Worm (Caenorhabditis elegans) whole organism, L2 larva: ENCODE results near the gene nas-24.

ENCODE experiments used
- C34F6.9 ChIP-seq: fragments of 150-350 bp; optimal IDR thresholded peaks from 2 replicates; lab custom pipeline; 2014; ENCODE audit warnings: missing biosample characterization, missing genetic modification characterization
- F13H6.1 ChIP-seq: sonication (generic microtip); optimal IDR thresholded peaks from 2 replicates; lab custom pipeline; 2016; ENCODE audit warnings: missing genetic modification characterization, missing compliant biosample characterization
- Y55F3AM.14 ChIP-seq: fragments of 200-800 bp; sonication (Bioruptor generic); optimal IDR thresholded peaks from 2 replicates; lab custom pipeline; 2018; ENCODE audit warnings: mild to moderate bottlenecking, missing genetic modification characterization, missing compliant biosample characterization
- ZK546.5 ChIP-seq: sonication (generic microtip); optimal IDR thresholded peaks from 2 replicates; lab custom pipeline; 2017; ENCODE audit warnings: missing biosample characterization, missing genetic modification characterization
- alr-1 ChIP-seq: fragments of 150-350 bp; optimal IDR thresholded peaks from 2 replicates; lab custom pipeline; 2014; ENCODE audit warnings: missing biosample characterization, missing genetic modification characterization
- aly-2 ChIP-seq: fragments of 150-350 bp; optimal IDR thresholded peaks from 2 replicates; lab custom pipeline; 2014; ENCODE audit warnings: missing biosample characterization, missing genetic modification characterization
- blmp-1 ChIP-seq: sonication (generic microtip); optimal IDR thresholded peaks from 2 replicates; lab custom pipeline; 2017; ENCODE audit warnings: missing genetic modification characterization, mild to moderate bottlenecking, missing compliant biosample characterization, antibody characterized with exemption, moderate library complexity; ENCODE audit not compliant: insufficient read depth
- ceh-82 ChIP-seq: fragments of 150-350 bp; optimal IDR thresholded peaks from 2 replicates; lab custom pipeline; 2014; ENCODE audit warnings: missing biosample characterization, missing genetic modification characterization
- crh-2 ChIP-seq: sonication (generic microtip); optimal IDR thresholded peaks from 2 replicates; lab custom pipeline; 2017; ENCODE audit warnings: missing biosample characterization, missing genetic modification characterization
- dmd-4 ChIP-seq: sonication (generic microtip); optimal IDR thresholded peaks from 2 replicates; lab custom pipeline; 2017; ENCODE audit warnings: missing biosample characterization, missing genetic modification characterization
- egl-27 ChIP-seq: sonication (generic microtip); optimal IDR thresholded peaks from 3 replicates; lab custom pipeline; 2017; ENCODE audit warnings: missing biosample characterization, missing genetic modification reagents, missing genetic modification characterization
- elt-1 ChIP-seq: fragments of 150-350 bp; optimal IDR thresholded peaks from 2 replicates; lab custom pipeline; 2014; ENCODE audit warnings: missing biosample characterization, missing genetic modification characterization
- elt-3 ChIP-seq: sonication (generic microtip); optimal IDR thresholded peaks from 2 replicates; lab custom pipeline; 2017; ENCODE audit warnings: missing biosample characterization, missing genetic modification characterization
- fos-1 ChIP-seq: fragments of 150-350 bp; optimal IDR thresholded peaks from 2 replicates; lab custom pipeline; 2014; ENCODE audit warnings: missing biosample characterization, missing genetic modification characterization
- gmeb-1 ChIP-seq: fragments of 150-350 bp; optimal IDR thresholded peaks from 2 replicates; lab custom pipeline; 2014; ENCODE audit warnings: missing biosample characterization, missing genetic modification characterization
- lin-11 ChIP-seq: fragments of 150-350 bp; sonication (generic microtip); optimal IDR thresholded peaks from 2 replicates; lab custom pipeline; 2014; ENCODE audit warnings: missing biosample characterization, missing genetic modification characterization, inconsistent platforms, mixed read lengths
- lin-13 ChIP-seq: fragments of 150-350 bp; optimal IDR thresholded peaks from 2 replicates; lab custom pipeline; 2014; ENCODE audit warnings: missing biosample characterization, missing genetic modification reagents, missing genetic modification characterization
- lsy-2 ChIP-seq, 2 experiments: fragments of 150-350 bp in 1 of 2; sonication (generic microtip) in 1 of 2; optimal IDR thresholded peaks; 2 replicates each; lab custom pipeline; 2014 to 2017; ENCODE audit warnings: missing biosample characterization in 2 of 2, missing genetic modification characterization in 2 of 2
- mdl-1 ChIP-seq, 2 experiments: fragments of 150-350 bp in 1 of 2; sonication (generic microtip) in 1 of 2; optimal IDR thresholded peaks; 2 replicates each; lab custom pipeline; 2017; ENCODE audit warnings: missing biosample characterization in 2 of 2, missing genetic modification characterization in 2 of 2
- nhr-10 ChIP-seq: sonication (generic microtip); optimal IDR thresholded peaks from 2 replicates; lab custom pipeline; 2017; ENCODE audit warnings: missing biosample characterization, missing genetic modification characterization
- nhr-11 ChIP-seq: fragments of 150-350 bp; optimal IDR thresholded peaks from 2 replicates; lab custom pipeline; 2014; ENCODE audit warnings: missing biosample characterization, missing genetic modification characterization
- nhr-12 ChIP-seq: fragments of 150-350 bp; optimal IDR thresholded peaks from 2 replicates; lab custom pipeline; 2014; ENCODE audit warnings: missing biosample characterization, missing genetic modification characterization
- nhr-21 ChIP-seq: fragments of 150-350 bp; optimal IDR thresholded peaks from 2 replicates; lab custom pipeline; 2014; ENCODE audit warnings: missing biosample characterization, missing genetic modification characterization
- nhr-25 ChIP-seq: fragments of 150-350 bp; sonication (generic microtip); optimal IDR thresholded peaks from 3 replicates; lab custom pipeline; 2014; ENCODE audit warnings: missing biosample characterization, missing genetic modification characterization
- nhr-6 ChIP-seq: fragments of 150-350 bp; optimal IDR thresholded peaks from 2 replicates; lab custom pipeline; 2014; ENCODE audit warnings: missing biosample characterization, missing genetic modification characterization
- nhr-77 ChIP-seq: fragments of 150-350 bp; optimal IDR thresholded peaks from 2 replicates; lab custom pipeline; 2014; ENCODE audit warnings: missing biosample characterization, missing genetic modification characterization
- peb-1 ChIP-seq: fragments of 150-350 bp; optimal IDR thresholded peaks from 2 replicates; lab custom pipeline; 2014; ENCODE audit warnings: missing biosample characterization, missing genetic modification characterization
- sem-4 ChIP-seq: fragments of 150-350 bp; optimal IDR thresholded peaks from 2 replicates; lab custom pipeline; 2014; ENCODE audit warnings: missing biosample characterization, missing genetic modification reagents, missing genetic modification characterization
- skn-1 ChIP-seq: sonication (generic microtip); optimal IDR thresholded peaks from 2 replicates; lab custom pipeline; 2017; ENCODE audit warnings: missing biosample characterization, missing genetic modification characterization
- sma-3 ChIP-seq: sonication (generic microtip); optimal IDR thresholded peaks from 2 replicates; lab custom pipeline; 2016; ENCODE audit warnings: missing genetic modification reagents, missing genetic modification characterization, missing compliant biosample characterization
- sma-9 ChIP-seq, 2 experiments: fragments of 150-350 bp in 1 of 2; sonication (generic microtip) in 1 of 2; optimal IDR thresholded peaks; 2 replicates each; lab custom pipeline; 2014 to 2016; ENCODE audit warnings: missing genetic modification characterization in 2 of 2, mild to moderate bottlenecking in 1 of 2, missing biosample characterization in 1 of 2, missing compliant biosample characterization in 1 of 2, missing genetic modification reagents in 1 of 2, moderate library complexity in 1 of 2
- snpc-4 ChIP-seq: fragments of 150-350 bp; optimal IDR thresholded peaks from 2 replicates; lab custom pipeline; 2014; ENCODE audit warnings: missing biosample characterization, missing genetic modification characterization
- unc-39 ChIP-seq: fragments of 150-350 bp; optimal IDR thresholded peaks from 2 replicates; lab custom pipeline; 2014; ENCODE audit warnings: missing biosample characterization, missing genetic modification characterization
- unc-55 ChIP-seq: fragments of 150-350 bp; sonication (generic microtip); optimal IDR thresholded peaks from 3 replicates; lab custom pipeline; 2014; ENCODE audit warnings: missing biosample characterization, missing genetic modification reagents, missing genetic modification characterization
- ztf-1 ChIP-seq: fragments of 200-800 bp; sonication (Bioruptor generic); conservative IDR thresholded peaks from 2 replicates; pipeline ENCODE4 v1.3.6; 2022; ENCODE audit warnings: missing genetic modification characterization, missing compliant biosample characterization
- ztf-11 ChIP-seq: sonication (generic microtip); optimal IDR thresholded peaks from 2 replicates; lab custom pipeline; 2017; ENCODE audit warnings: missing biosample characterization, missing genetic modification characterization
- ztf-4 ChIP-seq: fragments of 150-350 bp; optimal IDR thresholded peaks from 2 replicates; lab custom pipeline; 2014; ENCODE audit warnings: missing biosample characterization, missing genetic modification characterization

The nas-24 gene

DNA sequence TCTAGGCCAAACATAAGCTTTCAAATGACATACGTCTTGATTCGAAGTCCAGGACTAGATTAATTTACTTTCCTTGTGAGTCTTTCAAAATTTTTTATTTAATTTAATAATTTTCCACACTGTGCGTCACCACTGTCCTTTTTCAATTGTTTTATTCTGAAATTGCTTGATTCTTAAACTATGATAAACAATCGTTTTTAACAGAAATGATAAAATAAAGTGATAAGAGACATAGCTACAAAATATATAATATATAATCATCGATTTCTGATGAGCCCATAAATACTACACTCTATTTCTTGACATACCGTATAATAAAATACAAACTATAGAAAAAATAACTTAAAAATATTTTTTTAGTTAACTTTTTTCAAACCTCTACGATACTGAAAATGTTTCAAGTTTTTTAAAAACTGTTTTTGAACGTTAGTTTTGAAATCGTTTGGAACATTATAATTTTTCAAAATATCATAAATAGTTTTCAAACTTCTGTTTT, at the start of gene nas-24:
Gene nas-24, plus strand, starts transcription at position 446 of the 496 bp plus-strand sequence.
- peak; percentile 78 for TF ChIP-seq fos-1 (tag; lab: Kevin White, UChicago)
- no peak for TF ChIP-seq sem-4 (tag; lab: Kevin White, UChicago)

DNA sequence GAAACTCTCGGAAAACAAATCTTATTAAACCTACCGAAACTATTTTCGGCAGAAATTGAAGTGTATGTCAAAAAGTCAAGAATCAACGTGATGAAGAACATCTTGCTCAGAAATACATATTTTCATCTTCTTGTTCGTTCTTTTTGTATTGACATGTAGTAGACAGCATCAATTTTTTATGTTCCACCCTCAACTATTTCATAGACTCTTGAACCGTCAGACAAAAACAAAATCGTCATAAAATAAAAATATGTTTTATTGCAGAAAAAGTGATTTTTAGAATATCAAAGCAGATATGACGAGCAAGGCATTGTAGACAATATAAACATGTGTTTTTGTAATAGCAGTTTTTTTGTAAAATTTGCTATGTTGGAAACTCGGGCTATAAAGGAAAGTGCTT, 44.4 kb upstream of the nas-24 start, which contains the start of gene F35E12.2:
Gene F35E12.2, minus strand, starts transcription at position 101 of the 400 bp plus-strand sequence.
- TF ChIP-seq elt-3 (tag; lab: Kevin White, UChicago), result no peak
- TF ChIP-seq mdl-1 (tag; optimal IDR thresholded peaks at IDR 0.05; lab: Kevin White, UChicago), result no peak
- no peak for TF ChIP-seq blmp-1 (tag; lab: Kevin White, UChicago)
- no peak for TF ChIP-seq alr-1 (tag; lab: Kevin White, UChicago)
- no peak for TF ChIP-seq ztf-1 (GFP tag; lab: Robert Waterston, UW)
- TF ChIP-seq aly-2, result no peak
- no peak for TF ChIP-seq Y55F3AM.14 (GFP tag; lab: Kevin White, UChicago)

DNA sequence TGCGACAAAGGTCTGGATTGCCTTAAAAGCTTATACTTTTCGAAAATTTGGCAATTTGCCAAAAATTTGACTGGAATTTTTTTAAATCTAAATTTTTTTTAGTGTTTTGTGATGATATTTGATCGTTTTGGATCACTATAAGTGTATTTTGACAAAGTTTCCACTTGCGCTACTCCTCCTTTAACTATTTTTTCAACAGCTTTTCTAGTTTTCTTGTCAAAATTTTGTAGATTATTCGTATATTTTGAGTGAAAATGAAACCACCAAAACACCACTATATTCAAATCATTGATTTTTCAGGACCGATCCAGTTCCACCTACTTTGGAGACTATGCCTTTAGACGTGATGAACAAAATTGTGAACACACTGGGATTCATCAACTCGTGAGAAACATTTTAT, 43.6 kb upstream of the nas-24 start, which contains the start of gene fbxa-181:
Gene fbxa-181, plus strand, starts transcription at position 301 of the 400 bp plus-strand sequence.
- no peak for TF ChIP-seq F13H6.1 (tag; lab: Kevin White, UChicago)
- TF ChIP-seq ceh-82 (tag; lab: Kevin White, UChicago), result no peak
- TF ChIP-seq crh-2, result no peak
- TF ChIP-seq nhr-21 (tag; lab: Kevin White, UChicago), result no peak
- TF ChIP-seq fos-1 (tag; lab: Kevin White, UChicago), result no peak
- no peak for TF ChIP-seq nhr-10 (tag; lab: Kevin White, UChicago)
- TF ChIP-seq sma-3 (GFP tag; lab: Kevin White, UChicago), result no peak
- TF ChIP-seq Y55F3AM.14 (GFP tag; lab: Kevin White, UChicago), result no peak
- no peak for TF ChIP-seq nhr-25 (tag; lab: Kevin White, UChicago)
- no peak for TF ChIP-seq ztf-4 (tag; lab: Kevin White, UChicago)
- TF ChIP-seq peb-1 (tag; lab: Kevin White, UChicago), result no peak
- TF ChIP-seq snpc-4 (tag; lab: Kevin White, UChicago), result no peak
- TF ChIP-seq ztf-11, result no peak
- no peak for TF ChIP-seq unc-39 (tag; lab: Kevin White, UChicago)
- no peak for TF ChIP-seq nhr-12 (tag; lab: Kevin White, UChicago)
- TF ChIP-seq lsy-2 (tag; optimal IDR thresholded peaks at IDR 0.05; lab: Kevin White, UChicago), result no peak
- TF ChIP-seq egl-27 (tag; lab: Kevin White, UChicago), result no peak
- TF ChIP-seq blmp-1 (tag; lab: Kevin White, UChicago), result no peak
- TF ChIP-seq ZK546.5, result no peak
- TF ChIP-seq sma-9 (GFP tag; optimal IDR thresholded peaks at IDR 0.05; lab: Kevin White, UChicago), result no peak
- TF ChIP-seq sma-9 (tag; optimal IDR thresholded peaks at IDR 0.05; lab: Kevin White, UChicago), result no peak

DNA sequence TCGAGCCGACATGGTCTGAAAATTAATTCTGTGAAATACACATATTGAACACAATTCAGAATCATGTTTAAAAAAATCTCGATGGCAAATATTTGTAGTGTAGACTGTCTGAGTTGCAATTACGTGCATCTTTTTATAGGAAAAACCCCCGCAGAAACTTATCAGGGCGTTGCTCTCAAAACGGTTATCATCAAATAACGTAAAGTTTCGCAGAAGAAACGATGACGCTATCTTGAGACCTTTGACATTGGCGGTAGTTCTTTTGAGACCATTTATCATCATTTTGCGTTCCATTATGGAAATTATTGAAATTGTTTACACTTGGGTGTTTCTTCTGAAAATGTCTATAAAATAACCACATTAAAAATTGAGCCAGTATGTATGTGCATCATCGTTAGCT, 38.4 kb upstream of the nas-24 start, which contains the start of gene dct-17:
Gene dct-17, minus strand, starts transcription at position 23 of the 400 bp plus-strand sequence.
- TF ChIP-seq nhr-6 (tag; lab: Kevin White, UChicago) (no peak), nhr-25 (tag; lab: Kevin White, UChicago) (no peak), fos-1 (tag; lab: Kevin White, UChicago) (peak; percentile 91), skn-1 (tag; lab: Kevin White, UChicago) (peak; percentile 48)

DNA sequence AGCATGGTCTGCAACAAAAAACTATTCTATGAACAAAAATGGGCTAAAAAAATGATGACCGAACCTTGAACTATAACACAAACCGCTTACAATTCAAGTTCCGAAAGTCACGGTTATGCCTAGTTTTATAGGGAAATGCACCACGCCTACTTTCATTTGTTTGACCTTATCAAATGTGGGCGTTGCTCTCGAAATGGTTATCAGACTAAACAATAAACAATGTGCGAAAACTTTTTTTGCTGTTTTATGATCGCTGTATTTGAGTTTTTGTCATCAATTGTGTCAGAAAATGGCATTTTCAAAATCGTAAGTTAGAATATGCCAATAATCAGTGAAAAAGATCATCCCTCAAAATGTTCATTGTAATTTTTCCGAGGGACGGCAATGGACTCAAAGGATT, 33.0 kb upstream of the nas-24 start, which contains the start of gene F35E12.6:
Gene F35E12.6, minus strand, starts transcription at position 101 of the 400 bp plus-strand sequence.
- no peak for TF ChIP-seq elt-3 (tag; lab: Kevin White, UChicago)
- TF ChIP-seq nhr-10 (tag; lab: Kevin White, UChicago), result no peak
- TF ChIP-seq aly-2, result no peak
- no peak for TF ChIP-seq Y55F3AM.14 (GFP tag; lab: Kevin White, UChicago)
- TF ChIP-seq fos-1 (tag; lab: Kevin White, UChicago), result peak; percentile 19
- no peak for TF ChIP-seq nhr-11 (tag; lab: Kevin White, UChicago)
- no peak for TF ChIP-seq dmd-4 (tag; lab: Kevin White, UChicago)
- no peak for TF ChIP-seq ztf-4 (tag; lab: Kevin White, UChicago)
- TF ChIP-seq, all 48 proteins: peak for 1

DNA sequence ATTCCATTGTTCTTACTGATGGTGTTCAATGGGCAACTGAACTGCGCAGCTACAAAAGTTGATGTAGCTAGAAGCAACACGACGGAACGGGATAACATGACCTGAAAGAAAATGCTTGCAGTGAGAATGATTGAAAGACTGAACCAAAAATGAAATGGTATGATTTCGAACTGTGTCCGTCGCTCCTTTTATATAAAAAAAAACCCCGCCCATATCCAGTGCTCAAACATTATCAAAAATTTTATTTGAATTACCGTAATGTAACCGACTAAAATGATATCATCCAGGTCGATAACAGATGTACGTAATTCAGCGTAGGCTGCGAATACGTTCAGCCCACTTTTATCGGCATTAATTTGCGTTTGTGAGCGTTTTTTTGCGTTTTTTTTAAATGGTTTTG, 30.8 kb upstream of the nas-24 start, which contains the start of gene irg-5:
Gene irg-5, minus strand, starts transcription at position 101 of the 400 bp plus-strand sequence.
- TF ChIP-seq lsy-2 (tag; optimal IDR thresholded peaks at IDR 0.05; lab: Kevin White, UChicago) (no peak), elt-1 (no peak), C34F6.9 (tag; lab: Kevin White, UChicago) (no peak), lin-11 (tag; lab: Kevin White, UChicago) (no peak), Y55F3AM.14 (GFP tag; lab: Kevin White, UChicago) (no peak), nhr-77 (tag; lab: Kevin White, UChicago) (no peak), gmeb-1 (no peak), nhr-6 (tag; lab: Kevin White, UChicago) (no peak), unc-55 (GFP tag; lab: Kevin White, UChicago) (no peak), lin-13 (GFP tag; lab: Kevin White, UChicago) (no peak)
